Fruit fly (Drosophila melanogaster) whole organism, prepupa: ENCODE measurements around the gene CG17378.
A peak's percentile ranks its signal among the peaks of the same experiment; 100 is the strongest.

ENCODE experiments used
- CG10669 ChIP-seq: fragments of 200-800 bp; sonication (Bioruptor generic); optimal IDR thresholded peaks from 3 replicates; lab custom pipeline; 2018; ENCODE audit warnings: missing biosample characterization, mild to moderate bottlenecking, missing genetic modification characterization, moderate library complexity
- CG11902 ChIP-seq: fragments of 200-800 bp; sonication (Bioruptor generic); optimal IDR thresholded peaks from 3 replicates; lab custom pipeline; 2016; ENCODE audit warnings: missing biosample characterization, missing genetic modification characterization
- CG1621 ChIP-seq: fragments of 200-800 bp; sonication (Bioruptor generic); optimal IDR thresholded peaks from 3 replicates; lab custom pipeline; 2018; ENCODE audit warnings: missing biosample characterization, mild to moderate bottlenecking, missing genetic modification characterization
- CG16779 ChIP-seq: fragments of 200-800 bp; sonication (Bioruptor generic); optimal IDR thresholded peaks from 3 replicates; lab custom pipeline; 2017; ENCODE audit warnings: missing biosample characterization, mild to moderate bottlenecking, missing genetic modification characterization
- CG3032 ChIP-seq: fragments of 200-800 bp; optimal IDR thresholded peaks from 2 replicates; lab custom pipeline; 2019; ENCODE audit warnings: missing biosample characterization, mild to moderate bottlenecking, missing genetic modification characterization, moderate library complexity
- CG31627 ChIP-seq: fragments of 200-800 bp; sonication (Bioruptor generic); optimal IDR thresholded peaks from 3 replicates; lab custom pipeline; 2016; ENCODE audit warnings: missing biosample characterization, missing genetic modification characterization
- CG34406 ChIP-seq: fragments of 200-800 bp; sonication (Bioruptor generic); optimal IDR thresholded peaks from 3 replicates; lab custom pipeline; 2016; ENCODE audit warnings: missing biosample characterization, missing genetic modification characterization
- CG3919 ChIP-seq: fragments of 200-800 bp; sonication (Bioruptor generic); optimal IDR thresholded peaks from 3 replicates; lab custom pipeline; 2016; ENCODE audit warnings: missing biosample characterization, missing genetic modification characterization
- CG4318 ChIP-seq: fragments of 200-800 bp; sonication (Bioruptor generic); optimal IDR thresholded peaks from 3 replicates; lab custom pipeline; 2017; ENCODE audit warnings: missing biosample characterization, mild to moderate bottlenecking, missing genetic modification characterization
- CG6276 ChIP-seq: fragments of 200-800 bp; sonication (Bioruptor generic); optimal IDR thresholded peaks from 2 replicates; lab custom pipeline; 2017; ENCODE audit warnings: missing biosample characterization, mild to moderate bottlenecking, missing genetic modification characterization
- CG6792 ChIP-seq: fragments of 200-800 bp; sonication (Bioruptor generic); optimal IDR thresholded peaks from 3 replicates; lab custom pipeline; 2016; ENCODE audit warnings: missing biosample characterization, missing genetic modification characterization
- CG6808 ChIP-seq: fragments of 200-800 bp; sonication (Bioruptor generic); optimal IDR thresholded peaks from 3 replicates; lab custom pipeline; 2017; ENCODE audit warnings: missing biosample characterization, missing genetic modification characterization, mild to moderate bottlenecking, moderate library complexity, missing genetic modification reagents
- CG7368 ChIP-seq: fragments of 200-800 bp; sonication (Bioruptor generic); optimal IDR thresholded peaks from 3 replicates; lab custom pipeline; 2016; ENCODE audit warnings: missing biosample characterization, missing genetic modification characterization
- CG8119 ChIP-seq: fragments of 200-800 bp; sonication (Bioruptor generic); IDR thresholded peaks from 3 replicates; pipeline ENCODE4 v1.3.6; 2022; ENCODE audit warnings: missing biosample characterization, missing genetic modification characterization
- CG8319 ChIP-seq: fragments of 200-800 bp; sonication (Bioruptor generic); optimal IDR thresholded peaks from 3 replicates; lab custom pipeline; 2016; ENCODE audit warnings: missing biosample characterization, missing genetic modification characterization
- CG9139 ChIP-seq: fragments of 200-800 bp; sonication (Bioruptor generic); optimal IDR thresholded peaks from 3 replicates; lab custom pipeline; 2017; ENCODE audit warnings: missing biosample characterization, mild to moderate bottlenecking, missing genetic modification characterization
- Eip75B ChIP-seq: fragments of 200-800 bp; sonication (Bioruptor generic); optimal IDR thresholded peaks from 3 replicates; lab custom pipeline; 2016; ENCODE audit warnings: missing biosample characterization, missing genetic modification characterization
- Eip78C ChIP-seq: fragments of 200-800 bp; sonication (Bioruptor generic); peaks from one replicate; lab custom pipeline; 2016; ENCODE audit warnings: missing biosample characterization, missing genetic modification characterization
- Ets21C ChIP-seq: fragments of 200-800 bp; sonication (Bioruptor generic); optimal IDR thresholded peaks from 3 replicates; lab custom pipeline; 2016; ENCODE audit warnings: missing biosample characterization, missing genetic modification characterization
- Ets96B ChIP-seq: fragments of 200-800 bp; optimal IDR thresholded peaks from 2 replicates; lab custom pipeline; 2019; ENCODE audit warnings: missing biosample characterization, mild to moderate bottlenecking, missing genetic modification characterization, moderate library complexity
- Gug ChIP-seq: fragments of 200-800 bp; sonication (Bioruptor generic); IDR thresholded peaks from 2 replicates; pipeline ENCODE4 v1.3.6; 2022; ENCODE audit warnings: missing biosample characterization, missing genetic modification characterization
- Hr38 ChIP-seq: sonication (Bioruptor generic); optimal IDR thresholded peaks from 2 replicates; lab custom pipeline; 2016; ENCODE audit warnings: missing biosample characterization, missing genetic modification characterization
- Hr39 ChIP-seq: fragments of 200-800 bp; sonication (Bioruptor generic); optimal IDR thresholded peaks from 2 replicates; lab custom pipeline; 2016; ENCODE audit warnings: missing biosample characterization, missing genetic modification characterization
- Hr4 ChIP-seq: fragments of 200-800 bp; sonication (Bioruptor generic); optimal IDR thresholded peaks from 3 replicates; lab custom pipeline; 2016; ENCODE audit warnings: missing biosample characterization, missing genetic modification characterization
- Met ChIP-seq: fragments of 200-800 bp; sonication (Bioruptor generic); optimal IDR thresholded peaks from 3 replicates; lab custom pipeline; 2016; ENCODE audit warnings: missing biosample characterization, missing genetic modification characterization
- Smox ChIP-seq: fragments of 200-800 bp; sonication (Bioruptor generic); optimal IDR thresholded peaks from 3 replicates; lab custom pipeline; 2016; ENCODE audit warnings: missing biosample characterization, missing genetic modification characterization
- Sox102F ChIP-seq: fragments of 200-800 bp; sonication (Bioruptor generic); optimal IDR thresholded peaks from 2 replicates; lab custom pipeline; 2016; ENCODE audit warnings: missing biosample characterization, mild to moderate bottlenecking, missing genetic modification characterization
- Sox14 ChIP-seq: fragments of 200-800 bp; sonication (Bioruptor generic); optimal IDR thresholded peaks from 3 replicates; lab custom pipeline; 2016; ENCODE audit warnings: missing biosample characterization, missing genetic modification characterization
- Sox15 ChIP-seq: fragments of 200-800 bp; sonication (Bioruptor generic); optimal IDR thresholded peaks from 3 replicates; lab custom pipeline; 2016; ENCODE audit warnings: missing biosample characterization, missing genetic modification characterization
- achi ChIP-seq: fragments of 200-800 bp; sonication (Bioruptor generic); optimal IDR thresholded peaks from 3 replicates; lab custom pipeline; 2016; ENCODE audit warnings: missing biosample characterization, missing genetic modification characterization
- acj6 ChIP-seq: fragments of 200-800 bp; sonication (Bioruptor generic); optimal IDR thresholded peaks from 3 replicates; lab custom pipeline; 2016; ENCODE audit warnings: missing biosample characterization, missing genetic modification characterization
- dac ChIP-seq: fragments of 200-800 bp; sonication (Bioruptor generic); optimal IDR thresholded peaks from 2 replicates; lab custom pipeline; 2017; ENCODE audit warnings: missing biosample characterization, mild to moderate bottlenecking, missing genetic modification characterization
- dsx ChIP-seq: fragments of 200-800 bp; optimal IDR thresholded peaks from 3 replicates; lab custom pipeline; 2019; ENCODE audit warnings: missing biosample characterization, mild to moderate bottlenecking, missing genetic modification characterization, moderate library complexity; ENCODE audit not compliant: poor library complexity, severe bottlenecking
- eg ChIP-seq: fragments of 200-800 bp; sonication (Bioruptor generic); IDR thresholded peaks from 3 replicates; pipeline ENCODE4 v1.3.6; 2022; ENCODE audit warnings: missing biosample characterization, missing genetic modification characterization
- esn ChIP-seq: fragments of 200-800 bp; sonication (Bioruptor generic); optimal IDR thresholded peaks from 2 replicates; lab custom pipeline; 2016; ENCODE audit warnings: missing biosample characterization, mild to moderate bottlenecking, missing genetic modification characterization, moderate library complexity
- fd59A ChIP-seq: fragments of 200-800 bp; sonication (Bioruptor generic); optimal IDR thresholded peaks from 2 replicates; lab custom pipeline; 2017; ENCODE audit warnings: missing biosample characterization, mild to moderate bottlenecking, missing genetic modification characterization, missing genetic modification reagents
- fkh ChIP-seq: fragments of 200-800 bp; sonication (Bioruptor generic); optimal IDR thresholded peaks from 3 replicates; lab custom pipeline; 2017; ENCODE audit warnings: missing biosample characterization, mild to moderate bottlenecking, missing genetic modification characterization, moderate library complexity
- lz ChIP-seq: fragments of 200-800 bp; sonication (Bioruptor generic); optimal IDR thresholded peaks from 3 replicates; lab custom pipeline; 2016; ENCODE audit warnings: missing biosample characterization, missing genetic modification characterization
- net ChIP-seq: fragments of 200-800 bp; sonication (Bioruptor generic); optimal IDR thresholded peaks from 3 replicates; lab custom pipeline; 2016; ENCODE audit warnings: missing biosample characterization, missing genetic modification characterization
- pdm3 ChIP-seq: fragments of 200-800 bp; sonication (Bioruptor generic); optimal IDR thresholded peaks from 3 replicates; lab custom pipeline; 2016; ENCODE audit warnings: missing biosample characterization, missing genetic modification characterization
- salr ChIP-seq, 2 experiments: fragments of 200-800 bp; sonication (Bioruptor generic); optimal IDR thresholded peaks; 3 replicates each; lab custom pipeline; 2016 to 2018; ENCODE audit warnings: missing biosample characterization in 2 of 2, missing genetic modification characterization in 2 of 2, mild to moderate bottlenecking in 1 of 2
- spab ChIP-seq: fragments of 200-800 bp; sonication (Bioruptor generic); optimal IDR thresholded peaks from 2 replicates; lab custom pipeline; 2017; ENCODE audit warnings: missing biosample characterization, mild to moderate bottlenecking, missing genetic modification characterization, missing genetic modification reagents
- ss ChIP-seq, 2 experiments: fragments of 200-800 bp; sonication (Bioruptor generic); optimal IDR thresholded peaks; 2 replicates in 1 of 2; 3 replicates in 1 of 2; lab custom pipeline; 2017 to 2018; ENCODE audit warnings: mild to moderate bottlenecking in 2 of 2, missing biosample characterization in 2 of 2, missing genetic modification characterization in 2 of 2, moderate library complexity in 1 of 2
- svp ChIP-seq: fragments of 200-800 bp; sonication (Bioruptor generic); peaks from one replicate; lab custom pipeline; 2016; ENCODE audit warnings: missing biosample characterization, missing genetic modification characterization
- topi ChIP-seq: fragments of 200-800 bp; sonication (Bioruptor generic); optimal IDR thresholded peaks from 3 replicates; lab custom pipeline; 2016; ENCODE audit warnings: missing biosample characterization, missing genetic modification characterization
- vri ChIP-seq: fragments of 200-800 bp; sonication (Bioruptor generic); optimal IDR thresholded peaks from 3 replicates; lab custom pipeline; 2016; ENCODE audit warnings: missing biosample characterization, mild to moderate bottlenecking, missing genetic modification characterization

Gene CG17378

dm6 chr2L:6787029-6787972, 13.5 kb downstream of the CG17378 start (continued):
- TF ChIP-seq fd59A (peak; percentile 93), Eip78C (peak; percentile 99), Hr39 (GFP tag; lab: Kevin White, UChicago) (peak; percentile 96), spab (peak; percentile 94), ss (GFP tag; optimal IDR thresholded peaks at IDR 0.05; lab: Kevin White, UChicago) (peak; percentile 82 to 87), svp (GFP tag; lab: Kevin White, UChicago) (peak; percentile 99), Ets96B (peak; percentile 91), esn (GFP tag; lab: Kevin White, UChicago) (peak; percentile 97), CG8119 (peak; percentile 93), CG4318 (GFP tag; lab: Kevin White, UChicago) (peak; percentile 95)

- no peak for TF ChIP-seq CG11902
- TF ChIP-seq CG4318 (GFP tag; lab: Kevin White, UChicago), result peak; percentile 73
- TF ChIP-seq Sox14, result no peak
- TF ChIP-seq CG16779 (tag; lab: Kevin White, UChicago), result no peak
- no peak for TF ChIP-seq Hr38 (GFP tag; lab: Kevin White, UChicago)
- no peak for TF ChIP-seq CG8319
- peak; percentile 5 for TF ChIP-seq dsx (GFP tag; lab: Kevin White, UChicago)
- TF ChIP-seq Sox15, result peak; percentile 17
- TF ChIP-seq acj6, result peak; percentile 52
- TF ChIP-seq CG6276 (GFP tag; lab: Kevin White, UChicago), result peak; percentile 58
- peak; percentile 5 for TF ChIP-seq fd59A
- TF ChIP-seq Smox (GFP tag; lab: Kevin White, UChicago), result peak; percentile 2
- TF ChIP-seq net (GFP tag; lab: Kevin White, UChicago), result no peak
- TF ChIP-seq Gug (GFP tag; lab: Robert Waterston, UW), result peak; percentile 38
- peak; percentile 72 for TF ChIP-seq CG8119
- peak; percentile 59 for TF ChIP-seq dac (GFP tag; lab: Kevin White, UChicago)
- no peak for TF ChIP-seq CG6792 (GFP tag; lab: Kevin White, UChicago)
- peak; percentile 28 for TF ChIP-seq lz (GFP tag; lab: Kevin White, UChicago)
- peak; percentile 60 for TF ChIP-seq pdm3 (GFP tag; lab: Kevin White, UChicago)
- TF ChIP-seq spab, result peak; percentile 10
- peak; percentile 34 for TF ChIP-seq CG34406 (GFP tag; lab: Kevin White, UChicago)
- TF ChIP-seq eg (GFP tag; lab: Robert Waterston, UW), result peak; percentile 67; the same call in 2 of the 3 replicates
- peak; percentile 57 for TF ChIP-seq Hr39 (GFP tag; lab: Kevin White, UChicago)
- TF ChIP-seq topi (GFP tag; lab: Kevin White, UChicago), result peak; percentile 53
- no peak for TF ChIP-seq vri
- peak; percentile 27 for TF ChIP-seq Sox102F (GFP tag; lab: Kevin White, UChicago)
- peak; percentile 57 for TF ChIP-seq CG31627
- peak; percentile 46 for TF ChIP-seq CG7368 (GFP tag; lab: Kevin White, UChicago)
- peak; percentile 51 for TF ChIP-seq CG3032 (tag; lab: Kevin White, UChicago)
- no peak for TF ChIP-seq fkh (GFP tag; lab: Kevin White, UChicago)
- peak; percentile 76 for TF ChIP-seq achi
- TF ChIP-seq Eip78C, result peak; percentile 75
- TF ChIP-seq CG9139 (GFP tag; lab: Kevin White, UChicago), result no peak
- peak; percentile 59 for TF ChIP-seq CG3919 (GFP tag; lab: Kevin White, UChicago)
- peak; percentile 12 for TF ChIP-seq Ets21C (GFP tag; lab: Kevin White, UChicago)
- peak in 1 of 2 experiments; percentile 53 for TF ChIP-seq salr (GFP tag; optimal IDR thresholded peaks at IDR 0.05; lab: Kevin White, UChicago)
- TF ChIP-seq CG10669 (GFP tag; lab: Kevin White, UChicago), result peak; percentile 57
- no peak for TF ChIP-seq CG1621 (tag; lab: Kevin White, UChicago)
- TF ChIP-seq CG6808 (GFP tag; lab: Kevin White, UChicago), result peak; percentile 20
- TF ChIP-seq Eip75B (GFP tag; lab: Kevin White, UChicago), result peak; percentile 3
- no peak for TF ChIP-seq esn (GFP tag; lab: Kevin White, UChicago)
- TF ChIP-seq Hr4 (GFP tag; lab: Kevin White, UChicago), result peak; percentile 63
- TF ChIP-seq svp (GFP tag; lab: Kevin White, UChicago), result peak; percentile 85
- peak; percentile 64 for TF ChIP-seq Ets96B
- TF ChIP-seq Met (GFP tag; lab: Kevin White, UChicago), result peak; percentile 18
These were observed 14.1 kb downstream of the CG17378 start for dm6 chr2L:6787973-6788368.
